Worm (Caenorhabditis elegans) whole organism, L3 larva: Measurements from ENCODE around the gene gem-1.

ENCODE experiments used
- R02D3.7 ChIP-seq: fragments of 150-350 bp; optimal IDR thresholded peaks from 2 replicates; lab custom pipeline; 2014; ENCODE audit warnings: missing biosample characterization, missing genetic modification characterization
- ama-1 ChIP-seq: fragments of 150-350 bp; optimal IDR thresholded peaks from 2 replicates; lab custom pipeline; 2018
- ceh-28 ChIP-seq: fragments of 150-350 bp; optimal IDR thresholded peaks from 2 replicates; lab custom pipeline; 2014; ENCODE audit warnings: missing biosample characterization, missing genetic modification reagents, missing genetic modification characterization
- ceh-82 ChIP-seq: fragments of 150-350 bp; optimal IDR thresholded peaks from 2 replicates; lab custom pipeline; 2014; ENCODE audit warnings: missing biosample characterization, missing genetic modification characterization
- ceh-9 ChIP-seq: sonication (generic microtip); optimal IDR thresholded peaks from 2 replicates; lab custom pipeline; 2018; ENCODE audit warnings: missing biosample characterization, missing genetic modification characterization
- daf-12 ChIP-seq: fragments of 150-350 bp; optimal IDR thresholded peaks from 2 replicates; lab custom pipeline; 2014; ENCODE audit warnings: missing biosample characterization, missing genetic modification reagents, missing genetic modification characterization
- egl-27 ChIP-seq: sonication (generic microtip); optimal IDR thresholded peaks from 4 replicates; lab custom pipeline; 2017; ENCODE audit warnings: missing biosample characterization, missing genetic modification reagents, missing genetic modification characterization
- egl-5 ChIP-seq: fragments of 150-350 bp; optimal IDR thresholded peaks from 2 replicates; lab custom pipeline; 2017; ENCODE audit warnings: missing biosample characterization, missing genetic modification reagents, missing genetic modification characterization, inconsistent platforms
- elt-1 ChIP-seq: fragments of 150-350 bp; optimal IDR thresholded peaks from 2 replicates; lab custom pipeline; 2014; ENCODE audit warnings: missing biosample characterization, missing genetic modification characterization
- elt-2 ChIP-seq: sonication (generic microtip); optimal IDR thresholded peaks from 2 replicates; lab custom pipeline; 2016; ENCODE audit warnings: missing genetic modification reagents, mild to moderate bottlenecking, missing genetic modification characterization, missing compliant biosample characterization
- elt-3 ChIP-seq, 3 experiments: fragments of 150-350 bp in 1 of 3; sonication (generic microtip) in 2 of 3; optimal IDR thresholded peaks; 2 replicates in 2 of 3; 4 replicates in 1 of 3; lab custom pipeline; 2014 to 2017; ENCODE audit warnings: missing biosample characterization in 3 of 3, missing genetic modification characterization in 3 of 3
- eor-1 ChIP-seq, 2 experiments: fragments of 150-350 bp; optimal IDR thresholded peaks; 2 replicates each; lab custom pipeline; 2014 to 2018; ENCODE audit warnings: missing biosample characterization in 2 of 2, missing genetic modification characterization in 2 of 2
- fkh-10 ChIP-seq: sonication (generic microtip); optimal IDR thresholded peaks from 2 replicates; lab custom pipeline; 2017; ENCODE audit warnings: missing biosample characterization, missing genetic modification reagents, missing genetic modification characterization
- fkh-2 ChIP-seq: fragments of 150-350 bp; optimal IDR thresholded peaks from 2 replicates; lab custom pipeline; 2014; ENCODE audit warnings: missing biosample characterization, missing genetic modification reagents, missing genetic modification characterization
- fos-1 ChIP-seq: fragments of 150-350 bp; optimal IDR thresholded peaks from 2 replicates; lab custom pipeline; 2014; ENCODE audit warnings: missing biosample characterization, missing genetic modification characterization
- hmg-11 ChIP-seq: sonication (generic microtip); optimal IDR thresholded peaks from 2 replicates; lab custom pipeline; 2016; ENCODE audit warnings: missing genetic modification characterization, missing compliant biosample characterization
- jun-1 ChIP-seq: fragments of 150-350 bp; optimal IDR thresholded peaks from 2 replicates; lab custom pipeline; 2014; ENCODE audit warnings: missing biosample characterization, missing genetic modification reagents, missing genetic modification characterization
- lin-15B ChIP-seq: fragments of 150-350 bp; optimal IDR thresholded peaks from 2 replicates; lab custom pipeline; 2014; ENCODE audit warnings: missing biosample characterization, missing genetic modification characterization
- lin-39 ChIP-seq: fragments of 150-350 bp; optimal IDR thresholded peaks from 2 replicates; lab custom pipeline; 2018; ENCODE audit warnings: missing biosample characterization, missing genetic modification reagents, missing genetic modification characterization
- lsy-12 ChIP-seq: sonication (generic microtip); optimal IDR thresholded peaks from 2 replicates; lab custom pipeline; 2016; ENCODE audit warnings: mild to moderate bottlenecking, missing genetic modification characterization, missing compliant biosample characterization
- mdl-1 ChIP-seq: fragments of 150-350 bp; optimal IDR thresholded peaks from 2 replicates; lab custom pipeline; 2014; ENCODE audit warnings: missing biosample characterization, missing genetic modification characterization
- mml-1 ChIP-seq: fragments of 150-350 bp; sonication (generic microtip); optimal IDR thresholded peaks from 3 replicates; lab custom pipeline; 2014; ENCODE audit warnings: missing biosample characterization, missing genetic modification characterization
- nfya-1 ChIP-seq: sonication (generic microtip); optimal IDR thresholded peaks from 2 replicates; lab custom pipeline; 2017; ENCODE audit warnings: missing genetic modification characterization, mild to moderate bottlenecking, missing compliant biosample characterization, antibody characterized with exemption, moderate library complexity; ENCODE audit not compliant: insufficient read depth
- nhr-11 ChIP-seq: fragments of 150-350 bp; optimal IDR thresholded peaks from 2 replicates; lab custom pipeline; 2014; ENCODE audit warnings: missing biosample characterization, missing genetic modification characterization
- nhr-23 ChIP-seq: fragments of 150-350 bp; optimal IDR thresholded peaks from 2 replicates; lab custom pipeline; 2014; ENCODE audit warnings: missing biosample characterization, missing genetic modification reagents, missing genetic modification characterization
- nhr-25 ChIP-seq: sonication (generic microtip); optimal IDR thresholded peaks from 2 replicates; lab custom pipeline; 2017; ENCODE audit warnings: missing biosample characterization, missing genetic modification characterization
- nhr-43 ChIP-seq: sonication (generic microtip); optimal IDR thresholded peaks from 2 replicates; lab custom pipeline; 2016; ENCODE audit warnings: mild to moderate bottlenecking, missing genetic modification characterization, missing compliant biosample characterization; ENCODE audit not compliant: poor library complexity, severe bottlenecking
- nhr-67 ChIP-seq: fragments of 150-350 bp; optimal IDR thresholded peaks from 2 replicates; lab custom pipeline; 2014; ENCODE audit warnings: missing biosample characterization, missing genetic modification characterization
- nhr-76 ChIP-seq: fragments of 150-350 bp; sonication (generic microtip); optimal IDR thresholded peaks from 5 replicates; lab custom pipeline; 2014; ENCODE audit warnings: missing biosample characterization, missing genetic modification characterization
- pha-4 ChIP-seq: fragments of 150-350 bp; optimal IDR thresholded peaks from 2 replicates; lab custom pipeline; 2014; ENCODE audit warnings: missing biosample characterization, missing genetic modification reagents, missing genetic modification characterization
- pqm-1 ChIP-seq: fragments of 150-350 bp; optimal IDR thresholded peaks from 2 replicates; lab custom pipeline; 2017; ENCODE audit warnings: missing biosample characterization, missing genetic modification characterization, inconsistent platforms
- sea-2 ChIP-seq: fragments of 150-350 bp; sonication (generic microtip); optimal IDR thresholded peaks from 4 replicates; lab custom pipeline; 2014; ENCODE audit warnings: missing biosample characterization, missing genetic modification reagents, missing genetic modification characterization
- skn-1 ChIP-seq: fragments of 150-350 bp; optimal IDR thresholded peaks from 2 replicates; lab custom pipeline; 2014; ENCODE audit warnings: missing biosample characterization, missing genetic modification characterization
- snpc-4 ChIP-seq: fragments of 150-350 bp; optimal IDR thresholded peaks from 2 replicates; lab custom pipeline; 2014; ENCODE audit warnings: missing biosample characterization, missing genetic modification characterization
- tbx-2 ChIP-seq: sonication (generic microtip); optimal IDR thresholded peaks from 2 replicates; lab custom pipeline; 2016; ENCODE audit warnings: mild to moderate bottlenecking, missing genetic modification characterization, missing compliant biosample characterization
- unc-39 ChIP-seq: sonication (generic microtip); optimal IDR thresholded peaks from 4 replicates; lab custom pipeline; 2017; ENCODE audit warnings: missing biosample characterization, missing genetic modification characterization
- zag-1 ChIP-seq: fragments of 150-350 bp; optimal IDR thresholded peaks from 2 replicates; lab custom pipeline; 2014; ENCODE audit warnings: missing biosample characterization, missing genetic modification characterization
- ztf-11 ChIP-seq: fragments of 150-350 bp; optimal IDR thresholded peaks from 2 replicates; lab custom pipeline; 2014; ENCODE audit warnings: missing biosample characterization, missing genetic modification characterization

The gem-1 gene

DNA sequence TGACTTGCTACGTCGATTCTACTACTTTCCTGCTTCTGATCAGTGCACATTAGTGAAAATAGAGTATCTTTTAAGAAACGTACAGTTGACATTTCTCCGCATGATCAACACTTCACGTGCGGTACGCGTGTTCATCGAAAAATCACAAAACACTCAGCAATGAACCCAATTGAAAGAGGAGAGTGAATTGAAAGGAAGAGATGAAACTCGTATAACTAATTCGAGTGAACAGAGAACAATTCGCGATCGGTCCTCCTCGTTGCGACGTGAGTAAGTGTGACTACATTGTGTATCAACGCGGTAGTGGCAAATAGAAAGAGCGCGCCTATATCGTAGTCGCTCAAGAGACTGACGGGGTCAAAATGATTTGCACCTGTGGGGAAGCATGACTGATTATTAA is 23.3 kb downstream of the gem-1 start:
- TF ChIP-seq elt-1 (tag; lab: Kevin White, UChicago): no peak
- peak; percentile 49 for TF ChIP-seq nhr-76 (tag; lab: Kevin White, UChicago)
- peak; percentile 89 for TF ChIP-seq nhr-23 (tag; lab: Kevin White, UChicago)
- no peak for TF ChIP-seq unc-39 (tag; lab: Kevin White, UChicago)
- TF ChIP-seq fos-1 (tag; lab: Kevin White, UChicago): peak; percentile 40
- peak; percentile 33 for TF ChIP-seq mdl-1 (tag; lab: Kevin White, UChicago)
- no peak for TF ChIP-seq hmg-11 (tag; lab: Kevin White, UChicago)
- TF ChIP-seq ztf-11 (tag; lab: Kevin White, UChicago): no peak
- TF ChIP-seq daf-12 (tag; lab: Kevin White, UChicago): no peak
- no peak for TF ChIP-seq fkh-2 (tag; lab: Kevin White, UChicago)
- peak in 1 of 3 experiments; percentile 26 for TF ChIP-seq elt-3 (tag; optimal IDR thresholded peaks at IDR 0.05; lab: Kevin White, UChicago)
- TF ChIP-seq nhr-43 (tag; lab: Kevin White, UChicago): peak; percentile 96
- TF ChIP-seq nhr-67 (tag; lab: Kevin White, UChicago): no peak
- no peak for TF ChIP-seq eor-1 (tag; optimal IDR thresholded peaks at IDR 0.05; lab: Kevin White, UChicago)
- TF ChIP-seq lin-39 (tag; lab: Kevin White, UChicago): peak; percentile 43
- peak; percentile 82 for TF ChIP-seq elt-2
- no peak for TF ChIP-seq snpc-4
- TF ChIP-seq lsy-12: peak; percentile 67
- TF ChIP-seq pha-4: peak; percentile 75
- TF ChIP-seq tbx-2 (tag; lab: Kevin White, UChicago): peak; percentile 44
- TF ChIP-seq mml-1 (tag; lab: Kevin White, UChicago): peak; percentile 85
- peak; percentile 39 for TF ChIP-seq nfya-1
- peak; percentile 93 for TF ChIP-seq jun-1 (tag; lab: Kevin White, UChicago)
- no peak for TF ChIP-seq R02D3.7 (tag; lab: Kevin White, UChicago)
- TF ChIP-seq fkh-10 (GFP tag; lab: Kevin White, UChicago): no peak
- peak; percentile 6 for TF ChIP-seq ceh-28 (tag; lab: Kevin White, UChicago)
- TF ChIP-seq egl-5 (tag; lab: Kevin White, UChicago): peak; percentile 43
- no peak for TF ChIP-seq skn-1
- TF ChIP-seq sea-2 (GFP tag; lab: Kevin White, UChicago): no peak
- no peak for TF ChIP-seq ceh-82 (tag; lab: Kevin White, UChicago)
- peak; percentile 82 for TF ChIP-seq nhr-25 (tag; lab: Kevin White, UChicago)
- peak; percentile 32 for TF ChIP-seq ama-1 (lab: Kevin White, UChicago)
- TF ChIP-seq lin-15B (tag; lab: Kevin White, UChicago): no peak
- TF ChIP-seq pqm-1 (tag; lab: Kevin White, UChicago): peak; percentile 84
- peak; percentile 13 for TF ChIP-seq egl-27
- no peak for TF ChIP-seq ceh-9 (tag; lab: Kevin White, UChicago)
- peak; percentile 52 for TF ChIP-seq nhr-11 (tag; lab: Kevin White, UChicago)

DNA sequence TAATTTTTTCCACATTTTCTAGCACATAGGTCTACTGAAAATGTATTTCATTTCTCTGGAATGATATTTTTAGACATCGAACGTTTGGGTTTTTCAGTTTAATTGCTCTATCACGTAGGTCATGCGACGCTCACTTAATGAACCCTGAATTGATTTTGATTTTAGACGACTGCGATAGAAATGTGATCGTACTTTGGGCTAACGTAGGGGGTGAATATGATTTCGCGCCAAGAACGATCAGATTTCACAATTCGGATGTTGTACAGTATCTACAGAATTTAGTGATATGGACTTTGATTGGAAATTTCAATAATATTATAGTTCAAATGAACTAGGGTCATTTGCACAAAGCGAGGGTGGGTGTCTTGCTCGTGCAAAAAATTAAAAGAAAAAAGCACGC is 24.6 kb downstream of the gem-1 start:
- no peak for TF ChIP-seq nhr-76 (tag; lab: Kevin White, UChicago)
- no peak for TF ChIP-seq zag-1 (tag; lab: Kevin White, UChicago)
- peak; percentile 13 for TF ChIP-seq elt-2
- TF ChIP-seq daf-12 (tag; lab: Kevin White, UChicago): no peak
- TF ChIP-seq nhr-43 (tag; lab: Kevin White, UChicago): peak; percentile 7
- no peak for TF ChIP-seq elt-1 (tag; lab: Kevin White, UChicago)
- peak; percentile 42 for TF ChIP-seq pqm-1 (tag; lab: Kevin White, UChicago)
- TF ChIP-seq pha-4: peak; percentile 7
